Fruit fly (Drosophila melanogaster): ENCODE measurements around the gene CG13010.

DNA sequence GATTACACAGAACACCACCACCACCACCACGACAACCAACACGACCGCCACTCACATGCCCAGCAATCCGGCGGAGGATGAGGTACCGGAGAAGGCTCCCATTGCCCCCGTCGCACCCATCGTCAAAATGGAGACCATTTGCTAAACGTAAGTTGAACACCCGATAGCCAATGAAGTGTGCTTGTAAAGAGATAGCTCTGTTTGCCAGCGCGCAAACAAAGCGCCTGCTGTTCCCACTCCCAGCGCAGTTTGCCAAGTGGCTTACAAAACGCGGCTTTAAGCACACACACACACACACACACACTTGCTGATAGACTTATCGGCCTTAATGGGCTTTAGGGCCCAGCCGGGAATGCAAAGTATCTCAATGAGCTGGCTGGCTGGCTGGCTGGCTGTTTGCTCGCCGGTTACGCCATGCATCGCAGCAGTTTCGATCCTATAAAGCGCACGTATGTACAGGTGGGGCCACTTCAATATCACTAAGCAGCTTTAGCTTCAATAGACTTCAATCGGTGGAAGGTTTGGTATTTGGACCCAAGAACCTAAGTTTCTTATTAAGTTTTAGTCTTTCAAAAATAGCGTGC, 35.3 kb downstream of the CG13010 start:
- TF ChIP-seq Dfd (GFP tag; optimal IDR thresholded peaks at IDR 0.05) (no peak), Sry-β (GFP tag; optimal IDR thresholded peaks at IDR 0.05) (no peak), CTCF (GFP tag; optimal IDR thresholded peaks at IDR 0.05) (no peak), sob (GFP tag; IDR thresholded peaks at IDR 0.05) (no peak), gsb-n (tag; optimal IDR thresholded peaks at IDR 0.05) (no peak), CG12299 (tag; optimal IDR thresholded peaks at IDR 0.05) (no peak), Dll (GFP tag; IDR thresholded peaks at IDR 0.05; ENCODE audit: partially characterized antibody) (no peak), grn (GFP tag; optimal IDR thresholded peaks at IDR 0.05) (no peak), wor (GFP tag; IDR thresholded peaks at IDR 0.05) (no peak), CG16815 (GFP tag; optimal IDR thresholded peaks at IDR 0.05) (no peak), NC2β (GFP tag; optimal IDR thresholded peaks at IDR 0.05) (no peak), CG7928 (GFP tag; optimal IDR thresholded peaks at IDR 0.05) (no peak), CG1024 (GFP tag; IDR thresholded peaks at IDR 0.05) (no peak)

All from whole organism, embryonic.